Worm (Caenorhabditis elegans) whole organism, mixed stage, embryonic: ENCODE measurements around the gene sup-26.

Experiments
- elt-3 ChIP-seq: fragments of 150-350 bp; optimal IDR thresholded peaks from 2 replicates; lab custom pipeline; 2014; ENCODE audit warnings: missing biosample characterization, missing genetic modification characterization
- mab-5 ChIP-seq: fragments of 150-350 bp; optimal IDR thresholded peaks from 2 replicates; lab custom pipeline; 2014; ENCODE audit warnings: missing biosample characterization, missing genetic modification characterization
- nhr-237 ChIP-seq: fragments of 150-350 bp; optimal IDR thresholded peaks from 2 replicates; lab custom pipeline; 2014; ENCODE audit warnings: missing biosample characterization, missing genetic modification characterization
- nhr-76 ChIP-seq: sonication (generic microtip); optimal IDR thresholded peaks from 2 replicates; lab custom pipeline; 2017; ENCODE audit warnings: missing biosample characterization, missing genetic modification characterization

- no peak for TF ChIP-seq elt-3 (tag; lab: Kevin White, UChicago)
- no peak for TF ChIP-seq mab-5
- no peak for TF ChIP-seq nhr-76 (tag; lab: Kevin White, UChicago)
- no peak for TF ChIP-seq nhr-237
Observed at ce11 chrIII:4280215-4281173, at the start of gene sup-26.
